1 fruit fly cellular context compared by ENCODE assay signal in genomic region chrX:19354628-19355101, dm6.
TF ChIP-seq lines count a peak whose summit lies in the region.

No protein-coding gene starts in this region.

TF ChIP-seq in whole organism, embryonic, 481 proteins besides CTCF, POLR2A, EP300 and RAD21 (continued from another document and continues in another):
- TF ChIP-seq lola (GFP tag; optimal IDR thresholded peaks at IDR 0.05; lab: Kevin White, UChicago) (peak in 1 of 3 experiments; percentile 68), CG16815 (GFP tag; optimal IDR thresholded peaks at IDR 0.05; lab: Kevin White, UChicago) (no peak), her (GFP tag; optimal IDR thresholded peaks at IDR 0.05; lab: Kevin White, UChicago) (peak; percentile 43), CG12236 (GFP tag; optimal IDR thresholded peaks at IDR 0.05; lab: Kevin White, UChicago) (peak; percentile 6), B-H2 (GFP tag; optimal IDR thresholded peaks at IDR 0.05; lab: Kevin White, UChicago) (no peak), Awh (GFP tag; IDR thresholded peaks at IDR 0.05; lab: Robert Waterston, UW) (no peak), CG9817 (tag; optimal IDR thresholded peaks at IDR 0.05; lab: Kevin White, UChicago) (peak; percentile 13), Sry-β (GFP tag; optimal IDR thresholded peaks at IDR 0.05; lab: Kevin White, UChicago) (no peak), ems (GFP tag; optimal IDR thresholded peaks at IDR 0.05; lab: Kevin White, UChicago) (no peak), CG18599 (GFP tag; optimal IDR thresholded peaks at IDR 0.05; lab: Kevin White, UChicago) (peak; percentile 30), B-H1 (GFP tag; IDR thresholded peaks at IDR 0.05; lab: Robert Waterston, UW) (no peak), Rfx (GFP tag; IDR thresholded peaks at IDR 0.05; lab: Robert Waterston, UW) (0 out of 2 replicates have a peak, but pooled peaks have one; percentile 29), seq (GFP tag; IDR thresholded peaks at IDR 0.05; lab: Robert Waterston, UW) (no peak), CG32772 (GFP tag; IDR thresholded peaks at IDR 0.05; lab: Robert Waterston, UW) (no peak), vvl (GFP tag; IDR thresholded peaks at IDR 0.05; lab: Robert Waterston, UW) (no peak; the same call in 1 of the 2 replicates), CG7786 (GFP tag; optimal IDR thresholded peaks at IDR 0.05; lab: Kevin White, UChicago) (peak; percentile 53), CG11560 (tag; IDR thresholded peaks at IDR 0.05; lab: Robert Waterston, UW) (no peak), CG12659 (GFP tag; optimal IDR thresholded peaks at IDR 0.05; lab: Kevin White, UChicago) (peak; percentile 35), ash1 (GFP tag; optimal IDR thresholded peaks at IDR 0.05; lab: Kevin White, UChicago) (no peak), CG11456 (GFP tag; IDR thresholded peaks at IDR 0.05; lab: Robert Waterston, UW) (no peak), CG7372 (GFP tag; IDR thresholded peaks at IDR 0.05; lab: Robert Waterston, UW) (no peak), zf30C (GFP tag; optimal IDR thresholded peaks at IDR 0.05; lab: Kevin White, UChicago) (no peak), nerfin-1 (tag; optimal IDR thresholded peaks at IDR 0.05; lab: Kevin White, UChicago) (peak; percentile 36), pb (GFP tag; optimal IDR thresholded peaks at IDR 0.05; lab: Kevin White, UChicago) (peak; percentile 40), Hr39 (optimal IDR thresholded peaks at IDR 0.05; lab: Kevin White, UChicago) (no peak), wor (GFP tag; IDR thresholded peaks at IDR 0.05; lab: Robert Waterston, UW) (no peak), Spps (tag; optimal IDR thresholded peaks at IDR 0.05; lab: Kevin White, UChicago) (no peak), Asciz (GFP tag; optimal IDR thresholded peaks at IDR 0.05; lab: Kevin White, UChicago) (no peak), Kr (GFP tag; optimal IDR thresholded peaks at IDR 0.05; lab: Kevin White, UChicago) (no peak), CoRest (tag; optimal IDR thresholded peaks at IDR 0.05; lab: Kevin White, UChicago) (peak; percentile 64), Stat92E (GFP tag; optimal IDR thresholded peaks at IDR 0.05; lab: Kevin White, UChicago) (no peak), Sin3A (optimal IDR thresholded peaks at IDR 0.05; lab: Kevin White, UChicago) (no peak), CG13424 (tag; optimal IDR thresholded peaks at IDR 0.05; lab: Kevin White, UChicago) (peak; percentile 65), CG12071 (GFP tag; optimal IDR thresholded peaks at IDR 0.05; lab: Kevin White, UChicago) (no peak), CG1647 (GFP tag; optimal IDR thresholded peaks at IDR 0.05; lab: Kevin White, UChicago) (no peak), CG2889 (GFP tag; IDR thresholded peaks at IDR 0.05; lab: Robert Waterston, UW) (no peak), Gsc (GFP tag; IDR thresholded peaks at IDR 0.05; lab: Robert Waterston, UW) (no peak), kay (GFP tag; optimal IDR thresholded peaks at IDR 0.05; lab: Kevin White, UChicago) (no peak), sug (tag; optimal IDR thresholded peaks at IDR 0.05; lab: Kevin White, UChicago) (peak; percentile 20), Dbx (GFP tag; IDR thresholded peaks at IDR 0.05; lab: Robert Waterston, UW) (no peak), ftz-f1 (GFP tag; optimal IDR thresholded peaks at IDR 0.05; lab: Kevin White, UChicago) (no peak), dmrt99B (tag; optimal IDR thresholded peaks at IDR 0.05; lab: Kevin White, UChicago) (peak; percentile 64), Hey (tag; optimal IDR thresholded peaks at IDR 0.05; lab: Kevin White, UChicago) (no peak), sna (GFP tag; IDR thresholded peaks at IDR 0.05; lab: Robert Waterston, UW; ENCODE audit: partially characterized antibody) (no peak), CG10654 (GFP tag; optimal IDR thresholded peaks at IDR 0.05; lab: Kevin White, UChicago) (no peak), CG13775 (GFP tag; optimal IDR thresholded peaks at IDR 0.05; lab: Kevin White, UChicago) (no peak), nerfin-2 (GFP tag; IDR thresholded peaks at IDR 0.05; lab: Robert Waterston, UW; ENCODE audit: partially characterized antibody) (no peak), sob (GFP tag; IDR thresholded peaks at IDR 0.05; lab: Robert Waterston, UW) (no peak), CG33213 (GFP tag; optimal IDR thresholded peaks at IDR 0.05; lab: Kevin White, UChicago) (no peak), dysf (GFP tag; IDR thresholded peaks at IDR 0.05; lab: Robert Waterston, UW) (peak; percentile 62), C15 (GFP tag; IDR thresholded peaks at IDR 0.05; lab: Robert Waterston, UW) (no peak), unc-4 (GFP tag; IDR thresholded peaks at IDR 0.05; lab: Robert Waterston, UW; ENCODE audit: partially characterized antibody) (no peak), mld (GFP tag; IDR thresholded peaks at IDR 0.05; lab: Robert Waterston, UW; ENCODE audit: partially characterized antibody) (no peak), stc (GFP tag; IDR thresholded peaks at IDR 0.05; lab: Robert Waterston, UW) (no peak), z (GFP tag; IDR thresholded peaks at IDR 0.05; lab: Robert Waterston, UW) (no peak), PHDP (tag; optimal IDR thresholded peaks at IDR 0.05; lab: Kevin White, UChicago) (peak; percentile 56), cg (GFP tag; optimal IDR thresholded peaks at IDR 0.05; lab: Kevin White, UChicago) (peak; percentile 60), CG5180 (GFP tag; optimal IDR thresholded peaks at IDR 0.05; lab: Kevin White, UChicago) (peak; percentile 34), Scr (GFP tag; IDR thresholded peaks at IDR 0.05; lab: Robert Waterston, UW; ENCODE audit: partially characterized antibody) (no peak), pros (GFP tag; optimal IDR thresholded peaks at IDR 0.05; lab: Kevin White, UChicago) (no peak), crol (GFP tag; IDR thresholded peaks at IDR 0.05; lab: Robert Waterston, UW) (no peak), hb (GFP tag; IDR thresholded peaks at IDR 0.05; lab: Robert Waterston, UW; ENCODE audit: partially characterized antibody) (no peak), CG4617 (GFP tag; optimal IDR thresholded peaks at IDR 0.05; lab: Kevin White, UChicago; ENCODE audit: borderline replicate concordance) (no peak), onecut (GFP tag; IDR thresholded peaks at IDR 0.05; lab: Robert Waterston, UW) (no peak), CG6813 (GFP tag; optimal IDR thresholded peaks at IDR 0.05; lab: Kevin White, UChicago) (no peak), HLH4C (GFP tag; IDR thresholded peaks at IDR 0.05; lab: Robert Waterston, UW; ENCODE audit: partially characterized antibody) (no peak), row (GFP tag; IDR thresholded peaks at IDR 0.05; lab: Robert Waterston, UW) (peak; percentile 70), HmgD (GFP tag; optimal IDR thresholded peaks at IDR 0.05; lab: Kevin White, UChicago) (no peak), kni (GFP tag; optimal IDR thresholded peaks at IDR 0.05; lab: Kevin White, UChicago) (peak; percentile 19), Dad (GFP tag; optimal IDR thresholded peaks at IDR 0.05; lab: Kevin White, UChicago) (no peak), lab (GFP tag; optimal IDR thresholded peaks at IDR 0.05; lab: Kevin White, UChicago) (peak; percentile 54), vfl (GFP tag; optimal IDR thresholded peaks at IDR 0.05; lab: Kevin White, UChicago) (no peak), Meics (GFP tag; optimal IDR thresholded peaks at IDR 0.05; lab: Kevin White, UChicago) (peak; percentile 53), CG3838 (GFP tag; optimal IDR thresholded peaks at IDR 0.05; lab: Kevin White, UChicago) (no peak), Sry-δ (GFP tag; optimal IDR thresholded peaks at IDR 0.05; lab: Kevin White, UChicago) (peak; percentile 8), en (GFP tag; optimal IDR thresholded peaks at IDR 0.05; lab: Kevin White, UChicago) (peak; percentile 13), CG1024 (GFP tag; IDR thresholded peaks at IDR 0.05; lab: Robert Waterston, UW) (no peak), Vsx1 (GFP tag; optimal IDR thresholded peaks at IDR 0.05; lab: Kevin White, UChicago) (no peak), CG42726 (GFP tag; IDR thresholded peaks at IDR 0.05; lab: Robert Waterston, UW; ENCODE audit: partially characterized antibody) (no peak), eve (GFP tag; optimal IDR thresholded peaks at IDR 0.05; lab: Kevin White, UChicago) (peak in 1 of 2 experiments; percentile 72), prd (optimal IDR thresholded peaks at IDR 0.05; lab: Kevin White, UChicago) (no peak), prd (GFP tag; IDR thresholded peaks at IDR 0.05; lab: Robert Waterston, UW) (peak; percentile 18; the same call in 1 of the 3 replicates), ewg (GFP tag; optimal IDR thresholded peaks at IDR 0.05; lab: Kevin White, UChicago) (peak; percentile 24), btn (GFP tag; optimal IDR thresholded peaks at IDR 0.05; lab: Kevin White, UChicago) (no peak), hth (optimal IDR thresholded peaks at IDR 0.05; lab: Kevin White, UChicago) (no peak), H15 (GFP tag; IDR thresholded peaks at IDR 0.05; lab: Robert Waterston, UW) (no peak), CG1832 (GFP tag; optimal IDR thresholded peaks at IDR 0.05; lab: Kevin White, UChicago) (no peak), CG3726 (GFP tag; IDR thresholded peaks at IDR 0.05; lab: Robert Waterston, UW) (no peak), Xrp1 (GFP tag; IDR thresholded peaks at IDR 0.05; lab: Robert Waterston, UW) (0 out of 2 replicates have a peak, but pooled peaks have one; percentile 44), CG14050 (GFP tag; IDR thresholded peaks at IDR 0.05; lab: Robert Waterston, UW) (no peak), CG9876 (GFP tag; optimal IDR thresholded peaks at IDR 0.05; lab: Kevin White, UChicago) (no peak), CG9437 (GFP tag; optimal IDR thresholded peaks at IDR 0.05; lab: Kevin White, UChicago) (peak; percentile 40), ac (GFP tag; optimal IDR thresholded peaks at IDR 0.05; lab: Kevin White, UChicago) (no peak), ATbp (GFP tag; optimal IDR thresholded peaks at IDR 0.05; lab: Kevin White, UChicago) (peak; percentile 51), CG8478 (optimal IDR thresholded peaks at IDR 0.05; lab: Kevin White, UChicago) (no peak), jing (GFP tag; optimal IDR thresholded peaks at IDR 0.05; lab: Kevin White, UChicago) (no peak), CG8290 (GFP tag; optimal IDR thresholded peaks at IDR 0.05; lab: Kevin White, UChicago) (no peak), CG8290 (tag; optimal IDR thresholded peaks at IDR 0.05; lab: Kevin White, UChicago) (no peak), CG15011 (GFP tag; optimal IDR thresholded peaks at IDR 0.05; lab: Kevin White, UChicago) (no peak), NC2α (GFP tag; optimal IDR thresholded peaks at IDR 0.05; lab: Kevin White, UChicago) (no peak), fu2 (GFP tag; optimal IDR thresholded peaks at IDR 0.05; lab: Kevin White, UChicago) (peak; percentile 3), CG3281 (GFP tag; optimal IDR thresholded peaks at IDR 0.05; lab: Kevin White, UChicago) (peak; percentile 50), Taf1 (GFP tag; IDR thresholded peaks at IDR 0.05; lab: Robert Waterston, UW) (no peak), CG34224 (GFP tag; IDR thresholded peaks at IDR 0.05; lab: Robert Waterston, UW; ENCODE audit: partially characterized antibody) (no peak), CG11504 (tag; optimal IDR thresholded peaks at IDR 0.05; lab: Kevin White, UChicago) (peak; percentile 70), caup (GFP tag; optimal IDR thresholded peaks at IDR 0.05; lab: Kevin White, UChicago; ENCODE audit: severe bottlenecking) (peak; percentile 27), BEAF-32 (GFP tag; optimal IDR thresholded peaks at IDR 0.05; lab: Kevin White, UChicago) (no peak), Lpt (GFP tag; optimal IDR thresholded peaks at IDR 0.05; lab: Kevin White, UChicago) (no peak), ssp (GFP tag; IDR thresholded peaks at IDR 0.05; lab: Robert Waterston, UW) (no peak), CG13624 (GFP tag; optimal IDR thresholded peaks at IDR 0.05; lab: Kevin White, UChicago) (peak; percentile 32), sqz (GFP tag; optimal IDR thresholded peaks at IDR 0.05; lab: Kevin White, UChicago) (peak; percentile 42), luna (GFP tag; optimal IDR thresholded peaks at IDR 0.05; lab: Kevin White, UChicago) (no peak), CG6175 (GFP tag; IDR thresholded peaks at IDR 0.05; lab: Robert Waterston, UW) (no peak), wek (GFP tag; optimal IDR thresholded peaks at IDR 0.05; lab: Kevin White, UChicago) (no peak), CG8765 (GFP tag; IDR thresholded peaks at IDR 0.05; lab: Robert Waterston, UW) (no peak), inv (GFP tag; IDR thresholded peaks at IDR 0.05; lab: Robert Waterston, UW; ENCODE audit: partially characterized antibody) (no peak), ken (GFP tag; IDR thresholded peaks at IDR 0.05; lab: Robert Waterston, UW) (no peak), Sox102F (GFP tag; optimal IDR thresholded peaks at IDR 0.05; lab: Kevin White, UChicago) (peak; percentile 51), CG15696 (tag; optimal IDR thresholded peaks at IDR 0.05; lab: Kevin White, UChicago) (peak; percentile 25), CG31388 (GFP tag; optimal IDR thresholded peaks at IDR 0.05; lab: Kevin White, UChicago) (no peak), esg (GFP tag; conservative IDR thresholded peaks at IDR 0.05; lab: Robert Waterston, UW) (no peak), MTF-1 (GFP tag; optimal IDR thresholded peaks at IDR 0.05; lab: Kevin White, UChicago; ENCODE audit: borderline replicate concordance) (no peak), Poxn (GFP tag; IDR thresholded peaks at IDR 0.05; lab: Robert Waterston, UW) (no peak), Fer3 (tag; optimal IDR thresholded peaks at IDR 0.05; lab: Kevin White, UChicago) (peak; percentile 6), oc (tag; optimal IDR thresholded peaks at IDR 0.05; lab: Kevin White, UChicago) (no peak), grau (tag; optimal IDR thresholded peaks at IDR 0.05; lab: Kevin White, UChicago) (peak; percentile 63), fru (optimal IDR thresholded peaks at IDR 0.05; lab: Kevin White, UChicago) (no peak), usp (GFP tag; optimal IDR thresholded peaks at IDR 0.05; lab: Kevin White, UChicago) (no peak), trem (tag; optimal IDR thresholded peaks at IDR 0.05; lab: Kevin White, UChicago) (peak; percentile 25), mam (GFP tag; optimal IDR thresholded peaks at IDR 0.05; lab: Kevin White, UChicago) (peak; percentile 56), NfI (GFP tag; optimal IDR thresholded peaks at IDR 0.05; lab: Kevin White, UChicago) (peak; percentile 39), org-1 (GFP tag; optimal IDR thresholded peaks at IDR 0.05; lab: Kevin White, UChicago) (peak; percentile 35), sima (GFP tag; optimal IDR thresholded peaks at IDR 0.05; lab: Kevin White, UChicago) (no peak), CG11247 (GFP tag; IDR thresholded peaks at IDR 0.05; lab: Robert Waterston, UW) (no peak), Abd-B (GFP tag; optimal IDR thresholded peaks at IDR 0.05; lab: Kevin White, UChicago) (peak; percentile 30), CG34376 (GFP tag; optimal IDR thresholded peaks at IDR 0.05; lab: Kevin White, UChicago) (no peak)
